Fruit fly (Drosophila melanogaster): Measurements from ENCODE around the gene CG34290.

The CG34290 gene

dm6 chr3R:24252494-24252893, 37.1 kb downstream of the CG34290 start, which contains the start of gene beta-PheRS:
Gene beta-PheRS, minus strand, starts transcription at chr3R:24252679.
- no peak for TF ChIP-seq noc (tag; optimal IDR thresholded peaks at IDR 0.05)

Measured in whole organism, larva.